Worm (Caenorhabditis elegans) whole organism, midembryonic: ENCODE measurements around the gene nphp-2.

Experiments
- flt-1 ChIP-seq: fragments of 200-800 bp; sonication (Bioruptor generic); IDR thresholded peaks from 2 replicates; pipeline ENCODE4 v1.3.6; 2022; ENCODE audit warnings: missing genetic modification characterization, missing compliant biosample characterization
- med-1 ChIP-seq: sonication (generic microtip); optimal IDR thresholded peaks from 2 replicates; lab custom pipeline; 2017; ENCODE audit warnings: missing genetic modification characterization, mild to moderate bottlenecking, missing compliant biosample characterization, antibody characterized with exemption, missing genetic modification reagents; ENCODE audit not compliant: insufficient read depth
- ref-1 ChIP-seq: fragments of 200-800 bp; sonication (Bioruptor generic); conservative IDR thresholded peaks from 2 replicates; pipeline ENCODE4 v1.3.6; 2022; ENCODE audit warnings: missing genetic modification reagents, missing genetic modification characterization, missing compliant biosample characterization

- TF ChIP-seq med-1 (GFP tag; lab: Kevin White, UChicago) (no peak), ref-1 (GFP tag; lab: Robert Waterston, UW) (no peak), flt-1 (no peak)
Observed at ce11 chrV:1918030-1918559, 22.5 kb downstream of the nphp-2 start, which contains the start of gene Y32G9A.2.
